Worm (Caenorhabditis elegans): ENCODE results near the gene ify-1.

Gene ify-1

DNA sequence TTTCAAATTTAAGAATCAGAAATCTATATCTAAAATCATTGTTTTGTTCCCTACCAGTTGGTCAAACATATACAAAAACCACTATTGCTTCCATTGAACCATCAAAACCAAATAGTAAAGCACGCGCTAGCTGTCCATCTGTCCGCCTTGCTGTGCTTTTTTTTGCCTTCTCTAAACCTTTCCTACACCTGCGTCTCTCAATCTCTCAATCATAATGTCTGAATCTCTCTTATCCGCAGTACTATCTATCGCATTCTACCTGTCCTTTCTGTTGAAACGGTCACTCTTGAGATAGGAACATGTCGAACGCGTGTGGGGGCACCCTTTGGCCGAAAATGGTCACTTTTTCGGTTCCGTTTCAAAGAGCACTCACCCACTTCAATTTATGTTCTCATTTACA, 7.7 kb downstream of the ify-1 start:
- TF ChIP-seq nfya-1 (tag; optimal IDR thresholded peaks at IDR 0.05), result peak; percentile 24
- no peak for TF ChIP-seq rnt-1 (tag; optimal IDR thresholded peaks at IDR 0.05)
- no peak for TF ChIP-seq lin-11 (tag; optimal IDR thresholded peaks at IDR 0.05)
- no peak for TF ChIP-seq ceh-45 (GFP tag; IDR thresholded peaks at IDR 0.05)
- no peak for TF ChIP-seq dve-1 (tag; optimal IDR thresholded peaks at IDR 0.05)
- TF ChIP-seq elt-2 (tag; optimal IDR thresholded peaks at IDR 0.05), result peak; percentile 74
- TF ChIP-seq ceh-18 (tag; optimal IDR thresholded peaks at IDR 0.05), result no peak
- TF ChIP-seq elt-4 (tag; optimal IDR thresholded peaks at IDR 0.05), result no peak

DNA sequence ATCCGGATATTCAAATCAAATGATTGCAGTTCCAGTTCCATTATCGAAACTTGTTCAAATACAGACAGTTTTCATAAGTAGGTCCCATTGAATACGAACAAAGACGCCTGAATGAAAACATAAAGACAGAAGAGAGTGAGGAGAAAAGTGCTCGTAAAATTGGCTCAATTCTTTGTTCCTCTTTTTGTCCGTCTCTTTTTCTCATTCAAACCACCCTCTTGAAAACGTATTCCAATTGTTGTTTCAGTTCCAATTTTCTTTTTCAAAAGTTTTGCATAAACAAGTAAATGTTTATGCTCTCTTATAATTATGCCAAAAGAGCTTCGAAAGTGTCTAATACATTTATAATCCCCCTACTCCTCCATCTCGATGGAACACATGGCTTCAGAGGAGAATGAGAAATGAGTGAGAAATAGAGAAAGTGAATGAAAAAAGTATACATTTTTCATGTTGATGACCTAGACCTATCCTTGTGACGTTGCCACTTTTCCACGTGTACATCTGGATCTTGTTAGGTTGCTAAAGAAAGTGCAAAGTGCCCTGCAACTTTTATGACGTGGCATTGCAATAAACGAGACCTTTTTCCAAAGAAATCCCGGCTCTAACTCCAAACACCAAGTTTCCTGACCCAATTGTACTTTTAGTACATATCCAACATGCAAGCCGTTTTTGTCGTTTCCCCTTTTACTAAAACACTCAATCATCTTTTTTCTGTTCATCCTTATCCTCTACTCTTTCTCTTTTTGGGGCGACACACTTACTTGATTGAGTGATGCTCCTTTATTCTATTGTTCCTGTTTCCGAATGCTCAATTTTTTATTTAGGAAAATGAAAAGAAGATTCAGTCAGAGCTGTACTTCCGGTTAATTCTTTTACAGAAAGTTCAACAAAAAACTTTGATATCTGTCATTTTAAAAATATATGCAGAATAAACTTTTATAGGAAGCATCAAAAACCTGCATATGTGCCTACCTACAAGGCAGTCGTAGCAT, 8.5 kb downstream of the ify-1 start:
- peak; percentile 22 for TF ChIP-seq unc-42 (tag; optimal IDR thresholded peaks at IDR 0.05)
- no peak for TF ChIP-seq T23F11.4 (GFP tag; optimal IDR thresholded peaks at IDR 0.05)

DNA sequence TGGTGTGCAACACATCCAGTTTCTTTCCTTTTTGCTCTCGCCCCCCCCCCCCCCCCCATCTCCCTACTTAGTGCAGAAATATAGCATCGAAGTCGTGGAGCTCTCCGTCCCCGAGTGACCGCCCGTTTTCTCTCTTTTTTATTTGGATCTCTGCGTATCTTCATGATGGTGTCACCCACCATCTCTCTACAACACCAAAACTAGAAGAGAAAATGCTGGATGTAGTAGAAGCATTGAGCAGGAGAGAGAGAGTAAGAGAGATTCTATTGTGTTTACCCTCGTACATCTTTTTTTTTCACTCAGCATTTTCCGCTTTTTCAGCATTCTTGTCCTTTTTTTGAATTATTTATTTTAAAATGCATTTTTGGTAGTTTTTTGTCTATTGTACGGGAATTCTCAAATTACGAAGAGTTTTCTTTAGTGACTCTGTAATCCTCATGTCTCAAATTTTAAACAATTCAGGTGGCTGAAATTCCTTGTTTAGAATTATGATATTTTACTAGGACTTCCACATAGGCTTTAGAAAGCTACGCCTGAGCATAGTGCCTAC, 12.5 kb downstream of the ify-1 start:
- TF ChIP-seq pha-2 (tag; optimal IDR thresholded peaks at IDR 0.05) (no peak), mec-3 (tag; optimal IDR thresholded peaks at IDR 0.05; ENCODE audit: borderline replicate concordance) (no peak), elt-4 (tag; optimal IDR thresholded peaks at IDR 0.05) (no peak), syd-9 (tag; optimal IDR thresholded peaks at IDR 0.05) (no peak), ceh-19 (GFP tag; optimal IDR thresholded peaks at IDR 0.05) (no peak), ets-4 (tag; optimal IDR thresholded peaks at IDR 0.05) (no peak), hlh-15 (tag; optimal IDR thresholded peaks at IDR 0.05) (no peak), elt-2 (tag; optimal IDR thresholded peaks at IDR 0.05) (no peak), zip-5 (tag; optimal IDR thresholded peaks at IDR 0.05) (no peak), fkh-10 (GFP tag; optimal IDR thresholded peaks at IDR 0.05) (no peak), ceh-14 (tag; optimal IDR thresholded peaks at IDR 0.05) (no peak), ztf-16 (tag; optimal IDR thresholded peaks at IDR 0.05) (no peak), K02D7.2 (tag; optimal IDR thresholded peaks at IDR 0.05) (no peak), pros-1 (tag; optimal IDR thresholded peaks at IDR 0.05) (no peak), npax-4 (tag; optimal IDR thresholded peaks at IDR 0.05) (no peak), nfya-1 (tag; optimal IDR thresholded peaks at IDR 0.05) (no peak), hlh-8 (tag; optimal IDR thresholded peaks at IDR 0.05) (no peak), che-1 (tag; optimal IDR thresholded peaks at IDR 0.05) (no peak), dve-1 (tag; optimal IDR thresholded peaks at IDR 0.05) (no peak), pag-3 (tag; optimal IDR thresholded peaks at IDR 0.05; ENCODE audit: borderline replicate concordance) (no peak)

DNA sequence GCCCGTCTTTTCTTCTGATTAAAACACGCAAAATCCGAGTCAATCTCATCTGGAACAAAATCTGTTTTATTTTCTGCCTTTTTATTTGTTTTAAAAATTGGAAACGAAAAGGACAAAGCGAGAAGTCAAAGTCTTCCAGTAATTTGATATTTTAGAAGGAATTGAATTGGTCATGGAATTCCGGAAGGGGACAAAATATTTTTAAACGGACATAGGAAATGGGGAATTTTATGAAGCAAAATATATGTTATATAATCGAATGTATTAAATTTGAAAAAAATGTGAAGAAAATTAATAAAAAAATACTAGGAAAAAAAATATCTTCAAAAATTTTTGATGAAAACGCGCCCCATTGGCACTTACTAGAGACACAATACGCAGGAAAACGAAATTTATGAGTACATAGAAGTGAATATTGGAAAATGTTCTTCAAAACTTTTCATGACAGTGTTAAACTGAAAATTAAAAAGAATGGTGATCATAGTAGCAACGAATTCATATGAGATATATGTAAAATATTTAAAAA, 14.3 kb downstream of the ify-1 start, which contains the start of gene F33G12.7:
Gene F33G12.7, minus strand, starts transcription at position 51 of the 526 bp plus-strand sequence.
- TF ChIP-seq syd-9 (tag; optimal IDR thresholded peaks at IDR 0.05), result no peak
- TF ChIP-seq elt-2 (tag; optimal IDR thresholded peaks at IDR 0.05), result peak; percentile 62

DNA sequence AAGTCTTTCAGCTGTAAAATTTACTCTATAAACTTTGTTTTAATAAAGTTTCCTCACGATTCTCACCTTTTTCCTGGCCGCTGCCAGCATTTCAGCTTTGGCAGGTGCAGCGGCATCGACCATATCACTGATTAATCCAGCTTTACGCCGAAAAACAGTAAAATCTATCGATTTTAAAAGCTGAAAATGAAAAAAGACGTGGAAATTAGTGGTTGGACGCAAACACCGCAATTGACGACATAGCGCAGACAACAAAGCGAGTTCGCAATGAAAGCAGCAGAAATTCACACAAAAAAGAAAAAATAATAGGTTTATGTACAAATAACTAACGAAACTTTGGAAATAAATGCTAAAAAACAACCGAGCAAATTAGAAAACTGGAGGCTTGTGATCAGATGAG, 15.1 kb downstream of the ify-1 start, which contains the start of gene golg-2:
Gene golg-2, minus strand, starts transcription at position 180 of the 400 bp plus-strand sequence.
- TF ChIP-seq elt-2 (tag; optimal IDR thresholded peaks at IDR 0.05) (peak; percentile 45), Y22D7AL.16 (tag; optimal IDR thresholded peaks at IDR 0.05) (no peak)

DNA sequence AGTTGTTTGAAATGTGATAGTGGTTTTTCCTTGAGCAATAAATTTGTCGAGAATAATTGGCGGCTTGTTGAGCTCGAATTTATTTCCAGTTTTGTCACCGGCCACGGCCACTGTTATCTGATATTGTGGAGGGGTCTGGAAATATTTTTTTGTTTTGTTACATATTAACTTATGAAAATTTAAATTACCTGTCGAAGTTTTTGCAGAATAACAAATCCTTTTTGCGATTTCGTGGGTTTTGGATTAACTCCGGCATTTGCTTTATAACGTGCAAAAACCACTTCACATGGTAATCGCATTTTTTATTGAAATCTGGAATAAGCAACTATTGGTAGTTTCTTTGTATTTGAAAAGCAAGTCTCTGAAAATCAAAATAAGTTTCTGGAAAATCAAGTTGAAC, 18.9 kb downstream of the ify-1 start, which contains the start of gene lrr-1:
Gene lrr-1, minus strand, starts transcription at position 312 of the 400 bp plus-strand sequence.
- TF ChIP-seq K02D7.2 (tag; optimal IDR thresholded peaks at IDR 0.05), result no peak
- no peak for TF ChIP-seq fax-1 (tag; optimal IDR thresholded peaks at IDR 0.05)
- no peak for TF ChIP-seq elt-4 (tag; optimal IDR thresholded peaks at IDR 0.05)
- TF ChIP-seq dve-1 (tag; optimal IDR thresholded peaks at IDR 0.05), result no peak
- TF ChIP-seq K09A11.1 (tag; optimal IDR thresholded peaks at IDR 0.05; ENCODE audit: insufficient read depth), result no peak
- TF ChIP-seq nhr-11 (tag; optimal IDR thresholded peaks at IDR 0.05), result no peak
- TF ChIP-seq pqm-1 (tag; optimal IDR thresholded peaks at IDR 0.05), result no peak
